Worm (Caenorhabditis elegans): ENCODE data around the gene dlat-1.

DNA sequence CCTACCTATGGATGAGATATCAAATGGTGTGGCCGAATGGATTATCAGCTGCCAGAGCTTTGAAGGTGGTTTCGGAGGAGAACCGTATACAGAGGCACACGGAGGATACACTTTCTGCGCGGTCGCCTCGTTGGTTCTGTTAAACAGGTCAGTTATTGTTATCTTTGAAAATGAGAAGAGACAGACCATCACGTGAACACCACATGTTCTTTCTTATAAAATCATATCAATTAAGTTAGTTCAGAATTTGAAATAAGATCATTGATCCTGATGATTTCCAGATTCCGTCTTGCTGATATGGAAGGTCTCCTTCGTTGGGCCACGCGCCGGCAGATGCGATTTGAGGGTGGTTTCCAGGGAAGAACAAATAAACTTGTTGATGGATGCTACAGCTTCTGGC, 1.6 kb upstream of the dlat-1 start:
- TF ChIP-seq mdl-1 (tag; optimal IDR thresholded peaks at IDR 0.05) (no peak), fkh-10 (GFP tag; optimal IDR thresholded peaks at IDR 0.05) (no peak), nhr-25 (tag; optimal IDR thresholded peaks at IDR 0.05) (no peak)
